Worm (Caenorhabditis elegans): ENCODE measurements around the gene W06B4.2.

ce11 chrII:4434278-4434677, 33.7 kb upstream of the W06B4.2 start:
- TF ChIP-seq tbx-11 (GFP tag; IDR thresholded peaks at IDR 0.05) (no peak), ceh-13 (GFP tag; optimal IDR thresholded peaks at IDR 0.05) (no peak), F13C5.2 (tag; optimal IDR thresholded peaks at IDR 0.05) (no peak), B0310.2 (tag; optimal IDR thresholded peaks at IDR 0.05) (no peak), ama-1 (optimal IDR thresholded peaks at IDR 0.05) (no peak), flt-1 (GFP tag; IDR thresholded peaks at IDR 0.05) (no peak), tbx-37 (GFP tag; conservative IDR thresholded peaks at IDR 0.05) (no peak), scrt-1 (GFP tag; IDR thresholded peaks at IDR 0.05) (no peak), hmg-4 (GFP tag; optimal IDR thresholded peaks at IDR 0.05) (no peak), pes-1 (GFP tag; IDR thresholded peaks at IDR 0.05) (no peak), hmbx-1 (tag; optimal IDR thresholded peaks at IDR 0.05) (no peak), ets-7 (tag; optimal IDR thresholded peaks at IDR 0.05) (no peak)

Data from whole organism, early embryonic.